Worm (Caenorhabditis elegans): ENCODE results near the gene M03F4.6.

- TF ChIP-seq F57A8.1 (GFP tag; optimal IDR thresholded peaks at IDR 0.05): no peak
- TF ChIP-seq hlh-26 (GFP tag; conservative IDR thresholded peaks at IDR 0.05): no peak
- no peak for TF ChIP-seq him-1 (tag; optimal IDR thresholded peaks at IDR 0.05)
- TF ChIP-seq D2030.7 (GFP tag; IDR thresholded peaks at IDR 0.05): no peak
- no peak for TF ChIP-seq Y53F4B.3 (GFP tag; IDR thresholded peaks at IDR 0.05)
- TF ChIP-seq pha-4 (tag; optimal IDR thresholded peaks at IDR 0.05): no peak
- no peak for TF ChIP-seq mel-28 (tag; optimal IDR thresholded peaks at IDR 0.05; ENCODE audit: borderline replicate concordance)
Measured at ce11 chrX:4914464-4914863, 54.7 kb downstream of the M03F4.6 start.

Measured in whole organism, young adult.